Fruit fly (Drosophila melanogaster) whole organism, embryonic: ENCODE measurements around the gene RpL6.
A peak's percentile ranks its signal among the peaks of the same experiment; 100 is the strongest.

Source experiments
- Awh ChIP-seq: fragments of 200-800 bp; sonication (Bioruptor generic); IDR thresholded peaks from 2 replicates; pipeline ENCODE4, ENCODE4 v1.3.6; 2022; ENCODE audit warnings: missing biosample characterization, missing genetic modification characterization
- B-H1 ChIP-seq: fragments of 200-800 bp; sonication (Bioruptor generic); IDR thresholded peaks from 3 replicates; pipeline ENCODE4 v1.3.6; 2022; ENCODE audit warnings: missing biosample characterization, missing genetic modification characterization
- B-H2 ChIP-seq: fragments of 200-800 bp; sonication (Bioruptor generic); optimal IDR thresholded peaks from 2 replicates; lab custom pipeline; 2018; ENCODE audit warnings: missing biosample characterization, mild to moderate bottlenecking, missing genetic modification characterization
- Bteb2 ChIP-seq: fragments of 200-800 bp; sonication (Bioruptor generic); optimal IDR thresholded peaks from 2 replicates; lab custom pipeline; 2016; ENCODE audit warnings: missing biosample characterization, missing genetic modification characterization
- CG11560 ChIP-seq: fragments of 200-800 bp; sonication (Bioruptor generic); IDR thresholded peaks from 3 replicates; pipeline ENCODE4 v1.3.6; 2022; ENCODE audit warnings: missing biosample characterization, missing genetic modification characterization
- CG12659 ChIP-seq: fragments of 200-800 bp; sonication (Bioruptor generic); optimal IDR thresholded peaks from 3 replicates; lab custom pipeline; 2017; ENCODE audit warnings: mild to moderate bottlenecking, missing biosample characterization, missing genetic modification reagents, missing genetic modification characterization
- CG15269 ChIP-seq: fragments of 200-800 bp; sonication (Bioruptor generic); optimal IDR thresholded peaks from 2 replicates; lab custom pipeline; 2018; ENCODE audit warnings: missing biosample characterization, mild to moderate bottlenecking, missing genetic modification characterization, moderate library complexity
- CG15696 ChIP-seq: fragments of 200-800 bp; sonication (Bioruptor generic); optimal IDR thresholded peaks from 2 replicates; lab custom pipeline; 2019; ENCODE audit warnings: missing biosample characterization, mild to moderate bottlenecking, missing genetic modification characterization, moderate library complexity
- CG1603 ChIP-seq: fragments of 200-800 bp; sonication (Bioruptor generic); optimal IDR thresholded peaks from 2 replicates; lab custom pipeline; 2019; ENCODE audit warnings: missing biosample characterization, mild to moderate bottlenecking, missing genetic modification characterization, moderate library complexity
- CG2116 ChIP-seq: fragments of 200-800 bp; sonication (Bioruptor generic); optimal IDR thresholded peaks from 3 replicates; lab custom pipeline; 2018; ENCODE audit warnings: missing biosample characterization, mild to moderate bottlenecking, missing genetic modification characterization
- CG2712 ChIP-seq: fragments of 200-800 bp; optimal IDR thresholded peaks from 3 replicates; lab custom pipeline; 2019; ENCODE audit warnings: missing biosample characterization, mild to moderate bottlenecking, missing genetic modification characterization, moderate library complexity
- CG30403 ChIP-seq: fragments of 200-800 bp; sonication (Bioruptor generic); optimal IDR thresholded peaks from 3 replicates; lab custom pipeline; 2016; ENCODE audit warnings: missing biosample characterization, missing genetic modification characterization
- CG4282 ChIP-seq: fragments of 200-800 bp; sonication (Bioruptor generic); optimal IDR thresholded peaks from 2 replicates; lab custom pipeline; 2016; ENCODE audit warnings: missing biosample characterization, missing genetic modification characterization
- CG4404 ChIP-seq: fragments of 200-800 bp; sonication (Bioruptor generic); IDR thresholded peaks from 2 replicates; pipeline ENCODE4 v1.3.6; 2022; ENCODE audit warnings: missing biosample characterization, missing genetic modification characterization
- CG4854 ChIP-seq: fragments of 200-800 bp; sonication (Bioruptor generic); optimal IDR thresholded peaks from 2 replicates; lab custom pipeline; 2016; ENCODE audit warnings: missing biosample characterization, missing genetic modification characterization, inconsistent platforms
- CG7745 ChIP-seq: fragments of 200-800 bp; sonication (Bioruptor generic); optimal IDR thresholded peaks from 2 replicates; lab custom pipeline; 2018; ENCODE audit warnings: missing biosample characterization, mild to moderate bottlenecking, missing genetic modification characterization, moderate library complexity
- CG7786 ChIP-seq: fragments of 200-800 bp; sonication (Bioruptor generic); optimal IDR thresholded peaks from 2 replicates; lab custom pipeline; 2016; ENCODE audit warnings: missing biosample characterization, missing genetic modification characterization
- CG8388 ChIP-seq: fragments of 200-800 bp; sonication (Bioruptor generic); optimal IDR thresholded peaks from 2 replicates; lab custom pipeline; 2019; ENCODE audit warnings: missing biosample characterization, mild to moderate bottlenecking, missing genetic modification characterization, moderate library complexity
- Dbx ChIP-seq: fragments of 200-800 bp; sonication (Bioruptor generic); IDR thresholded peaks from 3 replicates; pipeline ENCODE4 v1.3.6; 2022; ENCODE audit warnings: missing biosample characterization, missing genetic modification characterization
- Dll ChIP-seq: fragments of 200-800 bp; sonication (Bioruptor generic); IDR thresholded peaks from 4 replicates; pipeline ENCODE4 v1.3.6; 2022; ENCODE audit warnings: missing biosample characterization, missing genetic modification characterization; ENCODE audit not compliant: partially characterized antibody
- Eip74EF ChIP-seq, 2 experiments: fragments of 200-800 bp in 1 of 2; fragments of >200 bp in 1 of 2; sonication (Bioruptor generic) in 1 of 2; optimal IDR thresholded peaks; 2 replicates each; lab custom pipeline; 2017 to 2019; ENCODE audit warnings: missing biosample characterization in 2 of 2, missing genetic modification characterization in 2 of 2, mild to moderate bottlenecking in 1 of 2, moderate library complexity in 1 of 2
- HLH3B ChIP-seq: fragments of 200-800 bp; sonication (Bioruptor generic); IDR thresholded peaks from 2 replicates; pipeline ENCODE4 v1.3.6; 2022; ENCODE audit warnings: missing biosample characterization, missing genetic modification characterization
- HmgD ChIP-seq: fragments of 200-800 bp; sonication (Bioruptor generic); optimal IDR thresholded peaks from 3 replicates; lab custom pipeline; 2016; ENCODE audit warnings: missing biosample characterization, missing genetic modification characterization
- Jarid2 ChIP-seq: fragments of 200-800 bp; sonication (Bioruptor generic); optimal IDR thresholded peaks from 3 replicates; lab custom pipeline; 2017; ENCODE audit warnings: mild to moderate bottlenecking, missing biosample characterization, missing genetic modification reagents, missing genetic modification characterization
- Sox100B ChIP-seq: fragments of 200-800 bp; sonication (Bioruptor generic); optimal IDR thresholded peaks from 3 replicates; lab custom pipeline; 2018; ENCODE audit warnings: missing biosample characterization, mild to moderate bottlenecking, missing genetic modification characterization
- Taf1 ChIP-seq: fragments of 200-800 bp; sonication (Bioruptor generic); IDR thresholded peaks from 2 replicates; pipeline ENCODE4 v1.3.6; 2022; ENCODE audit warnings: missing biosample characterization, missing genetic modification characterization
- Xbp1 ChIP-seq: fragments of 200-800 bp; sonication (Bioruptor generic); optimal IDR thresholded peaks from 3 replicates; lab custom pipeline; 2016; ENCODE audit warnings: missing biosample characterization, mild to moderate bottlenecking, missing genetic modification characterization
- ato ChIP-seq: fragments of 200-800 bp; sonication (Bioruptor generic); IDR thresholded peaks from 2 replicates; pipeline ENCODE4 v1.3.6; 2022; ENCODE audit warnings: missing biosample characterization, missing genetic modification characterization; ENCODE audit not compliant: partially characterized antibody
- bab2 ChIP-seq: fragments of 200-800 bp; sonication (Bioruptor generic); optimal IDR thresholded peaks from 2 replicates; lab custom pipeline; 2016; ENCODE audit warnings: missing biosample characterization, missing genetic modification characterization
- bsh ChIP-seq, 2 experiments: fragments of 200-800 bp; sonication (Bioruptor generic); optimal IDR thresholded peaks; 2 replicates each; lab custom pipeline; 2017 to 2018; ENCODE audit warnings: mild to moderate bottlenecking in 2 of 2, missing biosample characterization in 2 of 2, missing genetic modification characterization in 2 of 2, moderate library complexity in 1 of 2
- dysf ChIP-seq: fragments of 200-800 bp; sonication (Bioruptor generic); IDR thresholded peaks from 3 replicates; pipeline ENCODE4 v1.3.6; 2022; ENCODE audit warnings: missing biosample characterization, missing genetic modification characterization
- en ChIP-seq: fragments of 200-800 bp; sonication (Bioruptor generic); optimal IDR thresholded peaks from 2 replicates; lab custom pipeline; 2016; ENCODE audit warnings: missing biosample characterization, missing genetic modification characterization
- ewg ChIP-seq: fragments of 200-800 bp; sonication (Bioruptor generic); optimal IDR thresholded peaks from 3 replicates; lab custom pipeline; 2017; ENCODE audit warnings: mild to moderate bottlenecking, missing biosample characterization, missing genetic modification reagents, missing genetic modification characterization
- fd96Cb ChIP-seq: fragments of 200-800 bp; sonication (Bioruptor generic); optimal IDR thresholded peaks from 2 replicates; lab custom pipeline; 2018; ENCODE audit warnings: missing biosample characterization, mild to moderate bottlenecking, missing genetic modification characterization, moderate library complexity
- fu2 ChIP-seq: fragments of 200-800 bp; sonication (Bioruptor generic); optimal IDR thresholded peaks from 2 replicates; lab custom pipeline; 2016; ENCODE audit warnings: missing biosample characterization, missing genetic modification characterization
- gem ChIP-seq: fragments of 200-800 bp; sonication (Bioruptor generic); optimal IDR thresholded peaks from 2 replicates; lab custom pipeline; 2019; ENCODE audit warnings: missing biosample characterization, mild to moderate bottlenecking, missing genetic modification characterization, moderate library complexity
- h ChIP-seq: fragments of >200 bp; optimal IDR thresholded peaks from 2 replicates; lab custom pipeline; 2017
- insv ChIP-seq, 2 experiments: fragments of 200-800 bp; sonication (Bioruptor generic); optimal IDR thresholded peaks; 3 replicates each; lab custom pipeline; 2016 to 2018; ENCODE audit warnings: missing biosample characterization in 2 of 2, missing genetic modification characterization in 2 of 2
- lov ChIP-seq, 2 experiments: fragments of 200-800 bp in 1 of 2; fragments of >200 bp in 1 of 2; sonication (Bioruptor generic) in 1 of 2; IDR thresholded peaks in 1 of 2; optimal IDR thresholded peaks in 1 of 2; 2 replicates in 1 of 2; 3 replicates in 1 of 2; pipeline versions ENCODE4 v1.3.6 to Lab custom; 2017 to 2022; ENCODE audit warnings: missing biosample characterization in 1 of 2, missing genetic modification characterization in 1 of 2
- onecut ChIP-seq: fragments of 200-800 bp; sonication (Bioruptor generic); IDR thresholded peaks from 2 replicates; pipeline ENCODE4 v1.3.6; 2022; ENCODE audit warnings: missing biosample characterization, missing genetic modification characterization
- pfk ChIP-seq: fragments of 200-800 bp; sonication (Bioruptor generic); optimal IDR thresholded peaks from 2 replicates; lab custom pipeline; 2018; ENCODE audit warnings: missing biosample characterization, mild to moderate bottlenecking, missing genetic modification characterization, moderate library complexity
- pho ChIP-seq: fragments of 200-800 bp; sonication (Bioruptor generic); optimal IDR thresholded peaks from 2 replicates; lab custom pipeline; 2016; ENCODE audit warnings: missing biosample characterization, missing genetic modification characterization
- psq ChIP-seq: fragments of 200-800 bp; sonication (Bioruptor generic); optimal IDR thresholded peaks from 2 replicates; lab custom pipeline; 2017; ENCODE audit warnings: missing biosample characterization, missing genetic modification characterization
- rib ChIP-seq: fragments of 200-800 bp; sonication (Bioruptor generic); IDR thresholded peaks from 2 replicates; pipeline ENCODE4 v1.3.6; 2022; ENCODE audit warnings: missing biosample characterization, missing genetic modification characterization
- run ChIP-seq: fragments of 200-800 bp; sonication (Bioruptor generic); optimal IDR thresholded peaks from 3 replicates; lab custom pipeline; 2018; ENCODE audit warnings: missing biosample characterization, mild to moderate bottlenecking, missing genetic modification characterization
- sima ChIP-seq: fragments of 200-800 bp; sonication (Bioruptor generic); optimal IDR thresholded peaks from 2 replicates; lab custom pipeline; 2016; ENCODE audit warnings: missing biosample characterization, missing genetic modification characterization
- slp2 ChIP-seq: fragments of 200-800 bp; sonication (Bioruptor generic); optimal IDR thresholded peaks from 2 replicates; lab custom pipeline; 2016; ENCODE audit warnings: missing biosample characterization, missing genetic modification characterization
- stc ChIP-seq: fragments of 200-800 bp; sonication (Bioruptor generic); IDR thresholded peaks from 2 replicates; pipeline ENCODE4 v1.3.6; 2022; ENCODE audit warnings: missing biosample characterization, missing genetic modification characterization
- tgo ChIP-seq: fragments of 200-800 bp; sonication (Bioruptor generic); IDR thresholded peaks from 3 replicates; pipeline ENCODE4 v1.3.6; 2022; ENCODE audit warnings: missing biosample characterization, missing genetic modification characterization
- vfl ChIP-seq: fragments of 200-800 bp; sonication (Bioruptor generic); optimal IDR thresholded peaks from 2 replicates; lab custom pipeline; 2016; ENCODE audit warnings: missing biosample characterization, missing genetic modification characterization
- z ChIP-seq: fragments of 200-800 bp; sonication (Bioruptor generic); IDR thresholded peaks from 3 replicates; pipeline ENCODE4 v1.3.6; 2022; ENCODE audit warnings: missing biosample characterization, missing genetic modification characterization

RpL6 gene

DNA sequence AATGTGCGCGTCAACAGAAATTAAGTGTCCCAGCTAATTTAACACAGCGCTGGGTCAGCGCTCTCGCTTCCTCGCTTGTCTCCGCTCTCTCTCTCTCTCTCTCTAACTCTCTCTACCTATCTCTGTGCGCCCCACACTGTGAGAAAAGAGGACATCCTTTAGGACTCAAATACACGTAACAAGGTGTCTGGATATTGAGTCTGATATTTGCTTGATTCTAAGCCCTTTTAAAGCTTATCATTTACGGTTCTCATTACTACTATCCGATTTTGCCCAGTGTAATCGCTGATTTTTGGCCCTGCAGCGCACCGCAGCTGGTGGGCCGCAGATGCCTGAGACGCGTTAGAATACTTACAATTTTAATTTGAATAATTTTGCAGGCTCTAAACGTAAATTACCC lies 40.5 kb upstream of the RpL6 start (continued):
- TF ChIP-seq bsh (GFP tag; optimal IDR thresholded peaks at IDR 0.05; lab: Kevin White, UChicago), result no peak
- TF ChIP-seq B-H2 (GFP tag; lab: Kevin White, UChicago), result peak; percentile 22
- peak; percentile 36 for TF ChIP-seq CG1603 (tag; lab: Kevin White, UChicago)
- no peak for TF ChIP-seq en (GFP tag; lab: Kevin White, UChicago)
- TF ChIP-seq Dbx (GFP tag; lab: Robert Waterston, UW), result peak; percentile 41; the same call in 1 of the 3 replicates
- no peak for TF ChIP-seq Awh (GFP tag; lab: Robert Waterston, UW)
- TF ChIP-seq h, result no peak
- TF ChIP-seq slp2, result no peak
- TF ChIP-seq psq (GFP tag; lab: Kevin White, UChicago), result no peak
- TF ChIP-seq stc, result no peak
- peak; percentile 48 for TF ChIP-seq Xbp1 (GFP tag; lab: Kevin White, UChicago)
- peak; percentile 12 for TF ChIP-seq fd96Cb (tag; lab: Kevin White, UChicago)
- peak; percentile 30 for TF ChIP-seq pho (GFP tag; lab: Kevin White, UChicago)
- TF ChIP-seq pfk, result no peak
- TF ChIP-seq vfl, result peak; percentile 6
- TF ChIP-seq CG7745 (tag; lab: Kevin White, UChicago), result no peak
- TF ChIP-seq CG2712 (tag; lab: Kevin White, UChicago), result no peak
- TF ChIP-seq Eip74EF (GFP tag; optimal IDR thresholded peaks at IDR 0.05; lab: Kevin White, UChicago), result no peak
- TF ChIP-seq onecut (GFP tag; lab: Robert Waterston, UW), result peak; percentile 23; the same call in 1 of the 2 replicates
- TF ChIP-seq fu2, result no peak
- no peak for TF ChIP-seq ato (GFP tag; lab: Robert Waterston, UW)
- no peak for TF ChIP-seq bab2
- no peak for TF ChIP-seq z (GFP tag; lab: Robert Waterston, UW)
- TF ChIP-seq CG2116 (GFP tag; lab: Kevin White, UChicago), result no peak
- TF ChIP-seq rib, result no peak
- no peak for TF ChIP-seq HmgD (GFP tag; lab: Kevin White, UChicago)
- no peak for TF ChIP-seq Jarid2 (GFP tag; lab: Kevin White, UChicago)
- no peak for TF ChIP-seq CG4854 (GFP tag; lab: Kevin White, UChicago)
- TF ChIP-seq HLH3B (GFP tag; lab: Robert Waterston, UW), result peak; percentile 35; the same call in 1 of the 2 replicates
- TF ChIP-seq CG11560 (tag; lab: Robert Waterston, UW), result no peak
- no peak for TF ChIP-seq CG30403 (GFP tag; lab: Kevin White, UChicago)
- TF ChIP-seq CG12659 (GFP tag; lab: Kevin White, UChicago), result peak; percentile 36
- TF ChIP-seq Dll (GFP tag; lab: Robert Waterston, UW), result no peak
- no peak for TF ChIP-seq B-H1 (GFP tag; lab: Robert Waterston, UW)
- TF ChIP-seq CG4282 (GFP tag; lab: Kevin White, UChicago), result no peak
- TF ChIP-seq gem (tag; lab: Kevin White, UChicago), result peak; percentile 51
- no peak for TF ChIP-seq lov (optimal IDR thresholded peaks at IDR 0.05; lab: Kevin White, UChicago)
- TF ChIP-seq lov (GFP tag; IDR thresholded peaks at IDR 0.05; lab: Robert Waterston, UW), result no peak
- no peak for TF ChIP-seq CG4404
- TF ChIP-seq CG15269 (tag; lab: Kevin White, UChicago), result peak; percentile 50
- TF ChIP-seq Sox100B (GFP tag; lab: Kevin White, UChicago), result no peak
- peak; percentile 41 for TF ChIP-seq CG7786 (GFP tag; lab: Kevin White, UChicago)
- peak; percentile 15; the same call in 1 of the 3 replicates for TF ChIP-seq tgo (GFP tag; lab: Robert Waterston, UW)
- TF ChIP-seq CG15696, result peak; percentile 9
- TF ChIP-seq sima, result no peak
- TF ChIP-seq ewg, result peak; percentile 3
- no peak for TF ChIP-seq dysf (GFP tag; lab: Robert Waterston, UW)
- TF ChIP-seq CG8388, result no peak
- no peak for TF ChIP-seq run (tag; lab: Kevin White, UChicago)
- TF ChIP-seq insv (GFP tag; optimal IDR thresholded peaks at IDR 0.05; lab: Kevin White, UChicago), result no peak
- no peak for TF ChIP-seq Bteb2 (GFP tag; lab: Kevin White, UChicago)
- TF ChIP-seq Taf1, result no peak
